Worm (Caenorhabditis elegans): ENCODE measurements around the gene cht-3.

Gene cht-3

DNA sequence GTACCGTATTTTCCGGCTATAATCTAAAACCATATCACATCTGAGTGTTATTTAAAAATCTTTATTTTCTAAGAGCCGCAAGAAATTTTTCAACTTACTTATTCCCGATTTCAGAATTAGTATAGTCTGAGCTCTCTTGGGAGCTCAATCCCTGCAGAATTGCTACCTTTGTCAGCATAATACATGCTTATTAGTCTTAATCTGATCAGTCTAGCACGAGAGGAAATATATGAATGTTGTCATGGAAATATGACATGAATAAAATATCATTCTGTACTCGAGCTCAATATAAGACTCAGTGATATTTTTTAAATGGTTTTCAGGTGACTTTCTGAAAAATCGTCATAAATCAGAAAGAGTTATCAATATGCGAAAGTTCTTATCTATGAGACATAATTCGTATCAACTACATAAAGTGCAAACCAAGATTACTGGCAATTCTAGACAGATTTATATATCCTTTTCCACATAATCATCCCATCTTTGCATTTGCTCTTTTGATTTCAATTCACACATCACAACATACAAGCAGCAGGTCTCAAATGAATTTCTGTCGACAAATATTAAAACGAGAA is 42.0 kb downstream of the cht-3 start:
- peak; percentile 34 for TF ChIP-seq skn-1 (tag; optimal IDR thresholded peaks at IDR 0.05)
- TF ChIP-seq pha-4 (tag; optimal IDR thresholded peaks at IDR 0.05) = no peak
- TF ChIP-seq fkh-10 (GFP tag; optimal IDR thresholded peaks at IDR 0.05) = no peak
- TF ChIP-seq pqm-1 (tag; optimal IDR thresholded peaks at IDR 0.05) = peak; percentile 24
- TF ChIP-seq elt-2 (tag; optimal IDR thresholded peaks at IDR 0.05) = peak; percentile 59

DNA sequence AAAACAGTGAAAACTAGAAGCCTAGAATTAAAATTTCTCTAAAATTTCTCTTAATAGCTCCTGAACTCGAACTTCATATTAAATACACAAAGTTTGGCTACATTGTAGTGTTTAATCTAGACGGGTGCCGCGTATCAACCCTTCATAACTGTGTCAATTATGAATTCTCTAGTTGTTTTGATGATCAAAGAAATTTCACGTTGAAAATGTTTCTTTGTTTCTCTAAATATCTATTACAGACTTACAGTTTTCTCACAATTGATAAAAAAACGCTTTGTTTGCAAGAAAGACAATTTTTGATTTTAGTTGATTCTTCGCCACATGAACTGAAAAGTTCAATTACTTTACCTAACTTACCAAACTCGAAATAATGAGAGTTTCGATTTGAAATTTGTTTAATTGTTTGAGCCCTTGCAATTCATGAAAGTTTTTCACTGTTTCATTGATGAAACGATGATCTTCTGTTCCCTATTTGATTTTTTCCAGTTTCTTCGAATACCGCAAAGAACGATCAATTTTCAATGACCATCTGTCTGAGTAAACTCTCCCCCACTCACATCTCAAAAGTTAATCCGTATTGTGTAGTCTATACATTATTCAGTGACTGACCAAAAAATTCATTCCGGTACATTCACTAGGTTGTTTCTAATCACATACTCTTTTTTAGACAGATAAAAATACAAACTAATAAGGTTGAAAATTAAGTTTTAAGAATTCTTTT is 43.4 kb downstream of the cht-3 start:
- TF ChIP-seq ama-1 (optimal IDR thresholded peaks at IDR 0.05) (peak; percentile 18), nhr-11 (tag; optimal IDR thresholded peaks at IDR 0.05) (no peak), pqm-1 (tag; optimal IDR thresholded peaks at IDR 0.05) (peak; percentile 56), ceh-82 (tag; optimal IDR thresholded peaks at IDR 0.05) (no peak), nfya-1 (tag; optimal IDR thresholded peaks at IDR 0.05; ENCODE audit: insufficient read depth) (peak; percentile 26), fkh-2 (tag; optimal IDR thresholded peaks at IDR 0.05) (no peak), pha-4 (tag; optimal IDR thresholded peaks at IDR 0.05) (peak; percentile 62), elt-2 (tag; optimal IDR thresholded peaks at IDR 0.05) (peak; percentile 39), mdl-1 (tag; optimal IDR thresholded peaks at IDR 0.05) (no peak), nhr-25 (tag; optimal IDR thresholded peaks at IDR 0.05) (peak; percentile 4), elt-1 (tag; optimal IDR thresholded peaks at IDR 0.05) (peak; percentile 7), nhr-23 (tag; optimal IDR thresholded peaks at IDR 0.05) (peak; percentile 27), mml-1 (tag; optimal IDR thresholded peaks at IDR 0.05) (no peak), ZK546.5 (tag; optimal IDR thresholded peaks at IDR 0.05) (no peak)

DNA sequence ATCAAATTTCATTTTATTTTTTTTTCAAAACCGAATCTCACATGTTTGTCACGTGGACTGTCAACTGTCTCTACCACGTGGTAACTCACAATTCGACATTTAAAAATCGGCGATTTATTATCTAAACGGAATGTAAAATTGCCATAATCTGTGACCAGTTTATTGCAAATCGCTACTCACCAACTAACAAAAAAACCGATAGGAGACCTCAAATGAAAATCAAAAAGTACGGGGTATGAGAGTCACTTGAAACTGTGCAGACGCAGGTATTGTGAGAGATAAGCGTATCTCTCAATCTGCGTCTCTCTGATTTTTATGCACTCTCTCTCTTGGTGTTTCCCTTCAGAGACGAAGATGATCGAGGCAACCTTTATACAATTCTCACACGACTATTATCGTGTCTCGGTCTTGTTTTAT is 44.3 kb downstream of the cht-3 start:
- TF ChIP-seq nfya-1 (tag; optimal IDR thresholded peaks at IDR 0.05; ENCODE audit: insufficient read depth) (peak; percentile 58), nhr-76 (tag; optimal IDR thresholded peaks at IDR 0.05) (peak; percentile 8), ceh-28 (tag; optimal IDR thresholded peaks at IDR 0.05) (peak; percentile 51), nhr-67 (tag; optimal IDR thresholded peaks at IDR 0.05) (no peak), aly-2 (tag; optimal IDR thresholded peaks at IDR 0.05) (no peak), elt-1 (tag; optimal IDR thresholded peaks at IDR 0.05) (peak; percentile 67), mdl-1 (tag; optimal IDR thresholded peaks at IDR 0.05) (peak; percentile 33), elt-3 (tag; optimal IDR thresholded peaks at IDR 0.05) (peak in 1 of 3 experiments; percentile 75), nhr-43 (tag; optimal IDR thresholded peaks at IDR 0.05; ENCODE audit: poor library complexity, severe bottlenecking) (peak; percentile 81), nhr-11 (tag; optimal IDR thresholded peaks at IDR 0.05) (no peak), lin-15B (tag; optimal IDR thresholded peaks at IDR 0.05) (no peak), mml-1 (tag; optimal IDR thresholded peaks at IDR 0.05) (peak; percentile 68), nhr-12 (tag; optimal IDR thresholded peaks at IDR 0.05) (no peak), pha-4 (tag; optimal IDR thresholded peaks at IDR 0.05) (peak; percentile 57), ama-1 (optimal IDR thresholded peaks at IDR 0.05) (no peak), hmg-11 (tag; optimal IDR thresholded peaks at IDR 0.05) (peak; percentile 46), jun-1 (tag; optimal IDR thresholded peaks at IDR 0.05) (peak; percentile 81), R02D3.7 (tag; optimal IDR thresholded peaks at IDR 0.05) (no peak), elt-2 (tag; optimal IDR thresholded peaks at IDR 0.05) (peak; percentile 96), lsy-12 (tag; optimal IDR thresholded peaks at IDR 0.05) (peak; percentile 57), nhr-28 (tag; optimal IDR thresholded peaks at IDR 0.05) (no peak), nhr-25 (tag; optimal IDR thresholded peaks at IDR 0.05) (peak; percentile 78), skn-1 (tag; optimal IDR thresholded peaks at IDR 0.05) (peak; percentile 57), lin-39 (tag; optimal IDR thresholded peaks at IDR 0.05) (no peak), ztf-11 (tag; optimal IDR thresholded peaks at IDR 0.05) (no peak), nhr-23 (tag; optimal IDR thresholded peaks at IDR 0.05) (peak; percentile 69), zag-1 (tag; optimal IDR thresholded peaks at IDR 0.05) (no peak), nhr-77 (tag; optimal IDR thresholded peaks at IDR 0.05) (no peak), snpc-4 (tag; optimal IDR thresholded peaks at IDR 0.05) (no peak), egl-27 (tag; optimal IDR thresholded peaks at IDR 0.05) (no peak), eor-1 (tag; optimal IDR thresholded peaks at IDR 0.05) (peak in 1 of 2 experiments; percentile 4), ceh-16 (tag; optimal IDR thresholded peaks at IDR 0.05) (no peak), fkh-10 (GFP tag; optimal IDR thresholded peaks at IDR 0.05) (no peak), pqm-1 (tag; optimal IDR thresholded peaks at IDR 0.05) (peak; percentile 92), egl-5 (tag; optimal IDR thresholded peaks at IDR 0.05) (peak; percentile 26), ztf-4 (tag; optimal IDR thresholded peaks at IDR 0.05) (peak; percentile 16), nhr-237 (tag; optimal IDR thresholded peaks at IDR 0.05) (no peak)

Measured in whole organism, L3 larva.